Fruit fly (Drosophila melanogaster) S2 (cell line): ENCODE data around the gene CG10337.

ENCODE experiments used
- CG8478 ChIP-seq: fragments of >200 bp; optimal IDR thresholded peaks from 2 replicates; lab custom pipeline; 2018
- CTCF ChIP-seq, 2 experiments: fragments of >200 bp; optimal IDR thresholded peaks; 2 replicates each; lab custom pipeline; 2018

dm6 chr2L:19563029-19563980, 16.5 kb upstream of the CG10337 start, which contains the start of gene CG13078:
- no peak for TF ChIP-seq CG8478 (lab: Kevin White, UChicago)
- no peak for TF ChIP-seq CTCF (optimal IDR thresholded peaks at IDR 0.05; lab: Kevin White, UChicago)
